Worm (Caenorhabditis elegans): ENCODE measurements around the gene Y53F4B.12.

The Y53F4B.12 gene

DNA sequence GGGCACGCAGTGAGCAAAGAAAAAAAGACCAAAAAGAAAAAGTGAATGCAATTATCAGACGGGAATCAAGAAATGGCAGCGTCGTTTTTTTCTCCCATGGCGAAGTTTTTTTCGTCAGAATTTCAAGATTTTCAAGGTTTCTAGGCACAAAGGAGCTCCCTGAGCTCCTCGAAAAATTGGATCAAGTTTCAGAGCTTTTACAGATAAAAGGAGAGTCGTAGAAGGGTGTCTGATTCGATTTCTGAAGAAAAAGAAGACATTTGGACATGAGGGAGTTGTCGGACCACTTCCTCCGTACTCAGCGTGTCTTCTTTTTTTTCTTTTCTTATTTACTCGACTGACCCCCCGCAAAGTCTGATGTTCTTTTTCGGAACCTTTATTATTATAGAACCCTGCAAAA lies 3.4 kb upstream of the Y53F4B.12 start:
- TF ChIP-seq zip-11 (GFP tag; IDR thresholded peaks at IDR 0.05) (no peak), tra-1 (GFP tag; IDR thresholded peaks at IDR 0.05) (no peak), dve-1 (tag; optimal IDR thresholded peaks at IDR 0.05; ENCODE audit: insufficient read depth) (no peak), lim-7 (GFP tag; IDR thresholded peaks at IDR 0.05) (no peak), mxl-2 (GFP tag; conservative IDR thresholded peaks at IDR 0.05) (no peak), lin-1 (GFP tag; IDR thresholded peaks at IDR 0.05) (no peak), lin-13 (GFP tag; optimal IDR thresholded peaks at IDR 0.05) (no peak)

ce11 chrII:15025100-15025499 lies 6.1 kb downstream of the Y53F4B.12 start:
- TF ChIP-seq D1046.2 (GFP tag; IDR thresholded peaks at IDR 0.05) (no peak), lsy-2 (tag; optimal IDR thresholded peaks at IDR 0.05) (peak in 1 of 2 experiments; percentile 56), Y105C5A.15 (GFP tag; IDR thresholded peaks at IDR 0.05) (no peak), mdl-1 (tag; optimal IDR thresholded peaks at IDR 0.05) (no peak), ces-1 (GFP tag; optimal IDR thresholded peaks at IDR 0.05) (no peak), snpc-4 (tag; optimal IDR thresholded peaks at IDR 0.05) (no peak)

ce11 chrII:15025599-15026164 lies 6.7 kb downstream of the Y53F4B.12 start, which contains the start of gene cmtr-1:
TSS of gene cmtr-1 (plus strand) at chrII:15026114.
- no peak for TF ChIP-seq R02D3.7 (tag; optimal IDR thresholded peaks at IDR 0.05)
- TF ChIP-seq snpc-1.2 (GFP tag; IDR thresholded peaks at IDR 0.05), result peak; percentile 86
- TF ChIP-seq jun-1 (tag; optimal IDR thresholded peaks at IDR 0.05), result peak; percentile 75
- no peak for TF ChIP-seq ceh-28 (tag; optimal IDR thresholded peaks at IDR 0.05)
- TF ChIP-seq daf-19 (GFP tag; conservative IDR thresholded peaks at IDR 0.05), result peak; percentile 67; the same call in 1 of the 2 replicates
- peak; percentile 95 for TF ChIP-seq dmd-6 (GFP tag; IDR thresholded peaks at IDR 0.05)
- TF ChIP-seq nhr-111 (GFP tag; optimal IDR thresholded peaks at IDR 0.05), result peak; percentile 25
- peak; percentile 83 for TF ChIP-seq fkh-10 (GFP tag; optimal IDR thresholded peaks at IDR 0.05)
- no peak for TF ChIP-seq ceh-44 (GFP tag; IDR thresholded peaks at IDR 0.05)
- peak; percentile 75; the same call in 1 of the 2 replicates for TF ChIP-seq D1046.2 (GFP tag; IDR thresholded peaks at IDR 0.05)
- peak; percentile 87 for TF ChIP-seq hlh-30 (tag; optimal IDR thresholded peaks at IDR 0.05; ENCODE audit: insufficient read depth)
- peak; percentile 98 for TF ChIP-seq nhr-42 (GFP tag; IDR thresholded peaks at IDR 0.05)
- peak; percentile 85 for TF ChIP-seq lin-15B (tag; optimal IDR thresholded peaks at IDR 0.05)
- TF ChIP-seq ceh-62 (tag; optimal IDR thresholded peaks at IDR 0.05), result no peak
- TF ChIP-seq mep-1 (tag; optimal IDR thresholded peaks at IDR 0.05), result peak; percentile 98
- peak; percentile 96 for TF ChIP-seq ama-1 (optimal IDR thresholded peaks at IDR 0.05)
- no peak for TF ChIP-seq daf-12 (tag; optimal IDR thresholded peaks at IDR 0.05)
- TF ChIP-seq zfp-3 (GFP tag; conservative IDR thresholded peaks at IDR 0.05), result peak; percentile 92
- peak; percentile 91 for TF ChIP-seq dpl-1 (GFP tag; optimal IDR thresholded peaks at IDR 0.05)
- peak; percentile 86 for TF ChIP-seq mxl-3 (GFP tag; optimal IDR thresholded peaks at IDR 0.05)
- peak; percentile 66; the same call in 1 of the 2 replicates for TF ChIP-seq dmd-8 (GFP tag; IDR thresholded peaks at IDR 0.05)
- peak in 1 of 2 experiments; percentile 67; a peak in 1 of 4 replicates for TF ChIP-seq madf-5 (GFP tag; IDR thresholded peaks at IDR 0.05)
- peak; percentile 73 to 79 for TF ChIP-seq hif-1 (tag; optimal IDR thresholded peaks at IDR 0.05)
- TF ChIP-seq Y75B8A.6 (GFP tag; IDR thresholded peaks at IDR 0.05), result no peak
- peak; percentile 98 for TF ChIP-seq mes-2 (tag; optimal IDR thresholded peaks at IDR 0.05; ENCODE audit: poor library complexity, severe bottlenecking)
- peak; percentile 81 for TF ChIP-seq zfp-2 (tag; optimal IDR thresholded peaks at IDR 0.05)
- peak; percentile 99 for TF ChIP-seq dve-1 (tag; optimal IDR thresholded peaks at IDR 0.05; ENCODE audit: insufficient read depth)
- TF ChIP-seq lir-3 (tag; optimal IDR thresholded peaks at IDR 0.05), result peak; percentile 54
- TF ChIP-seq lin-29 (GFP tag; IDR thresholded peaks at IDR 0.05), result peak; percentile 85
- no peak for TF ChIP-seq F44E2.7 (GFP tag; IDR thresholded peaks at IDR 0.05)
- no peak for TF ChIP-seq Y105C5A.15 (GFP tag; IDR thresholded peaks at IDR 0.05)
- TF ChIP-seq nhr-6 (tag; optimal IDR thresholded peaks at IDR 0.05), result peak; percentile 75
- peak; percentile 86 for TF ChIP-seq php-3 (GFP tag; IDR thresholded peaks at IDR 0.05)
- no peak for TF ChIP-seq zip-11 (GFP tag; IDR thresholded peaks at IDR 0.05)
- TF ChIP-seq ZK546.5 (tag; optimal IDR thresholded peaks at IDR 0.05), result peak; percentile 38 to 39
- peak; percentile 95 for TF ChIP-seq lin-1 (GFP tag; IDR thresholded peaks at IDR 0.05)
- peak; percentile 91 for TF ChIP-seq F10B5.3 (tag; optimal IDR thresholded peaks at IDR 0.05)
- TF ChIP-seq lin-13 (GFP tag; optimal IDR thresholded peaks at IDR 0.05), result peak; percentile 96

Measured in whole organism, L4 larva.